Worm (Caenorhabditis elegans) whole organism, L4 larva: ENCODE data around the gene C14E2.4.

Experiments used
- aha-1 ChIP-seq: fragments of 150-350 bp; peaks from one replicate; lab custom pipeline; 2014; ENCODE audit warnings: missing biosample characterization, missing genetic modification characterization
- ceh-44 ChIP-seq: fragments of 200-800 bp; sonication (Bioruptor generic); IDR thresholded peaks from 2 replicates; pipeline ENCODE4 v1.3.6; 2022; ENCODE audit warnings: missing genetic modification reagents, missing genetic modification characterization, missing compliant biosample characterization
- fos-1 ChIP-seq: fragments of 150-350 bp; optimal IDR thresholded peaks from 2 replicates; lab custom pipeline; 2014; ENCODE audit warnings: missing biosample characterization, missing genetic modification characterization
- lin-1 ChIP-seq: fragments of 200-800 bp; sonication (Bioruptor generic); IDR thresholded peaks from 2 replicates; pipeline ENCODE4 v1.3.6; 2022; ENCODE audit warnings: missing genetic modification reagents, missing genetic modification characterization, missing compliant biosample characterization
- lin-29 ChIP-seq: fragments of 200-800 bp; sonication (Bioruptor generic); IDR thresholded peaks from 2 replicates; pipeline ENCODE4 v1.3.6; 2022; ENCODE audit warnings: missing genetic modification reagents, missing genetic modification characterization, missing compliant biosample characterization
- lsy-2 ChIP-seq, 2 experiments: fragments of 150-350 bp in 1 of 2; sonication (generic microtip) in 1 of 2; optimal IDR thresholded peaks; 2 replicates each; lab custom pipeline; 2014 to 2017; ENCODE audit warnings: missing biosample characterization in 2 of 2, missing genetic modification characterization in 2 of 2
- mxl-3 ChIP-seq: fragments of 200-800 bp; sonication (Bioruptor generic); optimal IDR thresholded peaks from 2 replicates; lab custom pipeline; 2018; ENCODE audit warnings: mild to moderate bottlenecking, missing genetic modification characterization, missing compliant biosample characterization
- nhr-237 ChIP-seq: sonication (generic microtip); optimal IDR thresholded peaks from 2 replicates; lab custom pipeline; 2017; ENCODE audit warnings: missing biosample characterization, missing genetic modification characterization
- nhr-41 ChIP-seq: fragments of 200-800 bp; sonication (Bioruptor generic); IDR thresholded peaks from 2 replicates; pipeline ENCODE4 v1.3.6; 2022; ENCODE audit warnings: missing genetic modification reagents, missing genetic modification characterization, missing compliant biosample characterization
- rbr-2 ChIP-seq: sonication (generic microtip); optimal IDR thresholded peaks from 2 replicates; lab custom pipeline; 2016; ENCODE audit warnings: missing genotype, missing genetic modification characterization, missing compliant biosample characterization
- spr-3 ChIP-seq: fragments of 200-800 bp; sonication (Bioruptor generic); optimal IDR thresholded peaks from 2 replicates; lab custom pipeline; 2018; ENCODE audit warnings: mild to moderate bottlenecking, missing genetic modification characterization, missing compliant biosample characterization
- unc-62 ChIP-seq, 3 experiments: fragments of 150-350 bp in 1 of 3; sonication (generic microtip); optimal IDR thresholded peaks in 2 of 3; peaks in 1 of 3; 1 replicate in 1 of 3; 2 replicates in 2 of 3; lab custom pipeline; 2014 to 2017; ENCODE audit warnings: missing biosample characterization in 3 of 3, missing genetic modification characterization in 3 of 3, missing genetic modification reagents in 3 of 3, missing genotype in 1 of 3
- zfp-3 ChIP-seq: fragments of 200-800 bp; sonication (Bioruptor generic); conservative IDR thresholded peaks from 2 replicates; pipeline ENCODE4 v1.3.6; 2022; ENCODE audit warnings: missing genetic modification reagents, missing genetic modification characterization, missing compliant biosample characterization
- ztf-11 ChIP-seq: fragments of 150-350 bp; optimal IDR thresholded peaks from 2 replicates; lab custom pipeline; 2014; ENCODE audit warnings: missing biosample characterization, missing genetic modification characterization

The C14E2.4 gene

DNA sequence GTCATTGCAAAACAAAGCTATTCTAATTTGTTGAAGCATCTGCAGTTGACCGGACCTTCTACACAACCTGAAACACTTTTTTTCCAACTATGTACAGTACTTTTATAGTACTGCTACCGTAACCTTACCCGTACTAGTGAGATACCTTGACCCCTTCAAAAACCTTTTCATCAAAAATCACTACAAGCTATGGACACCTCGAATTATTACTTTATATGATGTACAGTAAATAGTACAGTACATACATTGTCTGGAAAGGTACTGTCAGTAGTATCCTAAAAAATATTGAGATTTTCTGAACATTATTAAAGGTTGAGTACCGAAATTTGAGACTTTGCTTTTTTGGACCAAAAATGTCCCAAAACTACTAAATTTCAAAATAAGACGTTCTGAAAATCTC is 35.4 kb downstream of the C14E2.4 start:
- TF ChIP-seq fos-1 (no peak), unc-62 (GFP tag; optimal IDR thresholded peaks at IDR 0.05 in 1 of 2; lab: Kevin White, UChicago) (peak in 1 of 2 experiments; percentile 98), unc-62 (tag; optimal IDR thresholded peaks at IDR 0.05; lab: Kevin White, UChicago) (no peak), mxl-3 (GFP tag; lab: Kevin White, UChicago) (no peak)

DNA sequence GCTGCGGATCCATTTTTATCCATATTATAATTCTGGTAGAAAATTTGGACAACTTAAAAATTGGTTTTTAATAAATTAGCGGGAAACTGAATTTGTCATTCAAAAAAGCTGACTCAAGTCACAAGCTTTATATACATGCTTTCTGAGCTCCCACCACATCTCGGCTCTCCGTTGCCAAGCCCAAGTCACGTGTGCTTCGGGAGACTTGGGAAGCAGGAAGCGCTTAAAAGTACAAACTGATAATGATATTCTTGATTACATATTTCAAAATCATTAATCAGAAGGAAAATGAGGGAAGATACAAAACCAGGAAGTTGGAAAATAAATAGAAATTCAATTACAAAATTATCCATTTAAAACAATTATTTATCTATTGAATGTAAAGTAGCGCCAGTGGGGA is 43.1 kb downstream of the C14E2.4 start, which contains the start of gene elc-2:
TSS of gene elc-2 (minus strand) at position 101 of the 400 bp plus-strand sequence.
- TF ChIP-seq lin-29 (GFP tag; lab: Robert Waterston, UW) (no peak), spr-3 (GFP tag; lab: Kevin White, UChicago) (no peak), lin-1 (GFP tag; lab: Robert Waterston, UW) (no peak), lsy-2 (tag; optimal IDR thresholded peaks at IDR 0.05; lab: Kevin White, UChicago) (no peak), rbr-2 (no peak), zfp-3 (no peak), ceh-44 (no peak), nhr-237 (tag; lab: Kevin White, UChicago) (no peak), ztf-11 (tag; lab: Kevin White, UChicago) (no peak), nhr-41 (GFP tag; lab: Robert Waterston, UW) (no peak)

ce11 chrX:1769636-1770035 is 51.5 kb downstream of the C14E2.4 start:
- TF ChIP-seq unc-62 (GFP tag; optimal IDR thresholded peaks at IDR 0.05 in 1 of 2; lab: Kevin White, UChicago): peak in 1 of 2 experiments; percentile 97
- TF ChIP-seq unc-62 (tag; optimal IDR thresholded peaks at IDR 0.05; lab: Kevin White, UChicago): no peak
- no peak for TF ChIP-seq zfp-3
- peak; percentile 34 for TF ChIP-seq aha-1
